Fruit fly (Drosophila melanogaster) Kc167 (cell line): Measurements from ENCODE around the gene Nepl11.

Experiments
- Sin3A ChIP-seq: fragments of >200 bp; optimal IDR thresholded peaks from 2 replicates; lab custom pipeline; 2018; ENCODE audit warnings: missing external identifiers
- h ChIP-seq: fragments of >200 bp; optimal IDR thresholded peaks from 3 replicates; lab custom pipeline; 2018; ENCODE audit warnings: missing external identifiers
- psq ChIP-seq: fragments of >200 bp; optimal IDR thresholded peaks from 2 replicates; lab custom pipeline; 2017; ENCODE audit warnings: missing external identifiers
- ttk ChIP-seq: sonication (Bioruptor generic); optimal IDR thresholded peaks from 2 replicates; lab custom pipeline; 2017; ENCODE audit warnings: missing external identifiers

DNA sequence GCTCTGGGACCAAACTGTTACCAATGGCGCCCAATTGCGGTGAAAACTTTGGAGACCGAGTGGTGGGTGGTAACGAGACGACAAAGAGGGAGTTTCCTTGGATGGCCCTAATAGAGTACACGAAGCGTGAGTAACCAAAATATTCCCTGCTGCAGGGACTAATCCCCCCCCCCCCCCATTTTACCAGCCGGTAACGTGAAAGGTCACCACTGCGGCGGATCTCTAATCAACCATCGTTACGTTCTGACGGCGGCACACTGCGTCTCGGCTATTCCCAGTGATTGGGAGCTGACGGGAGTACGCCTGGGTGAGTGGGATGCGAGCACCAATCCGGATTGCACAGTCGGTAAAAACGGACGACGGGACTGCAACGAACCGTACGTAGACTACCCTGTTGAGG is 14.1 kb upstream of the Nepl11 start:
- TF ChIP-seq psq (no peak), ttk (lab: Kevin White, UChicago) (no peak), h (lab: Kevin White, UChicago) (no peak), Sin3A (no peak)
